Worm (Caenorhabditis elegans): ENCODE data around the gene F23F1.6.

ce11 chrII:73329-73728, 36.2 kb upstream of the F23F1.6 start:
- TF ChIP-seq pag-3 (tag; optimal IDR thresholded peaks at IDR 0.05; ENCODE audit: borderline replicate concordance, insufficient read depth) (no peak), skn-1 (tag; optimal IDR thresholded peaks at IDR 0.05) (no peak), lin-35 (GFP tag; optimal IDR thresholded peaks at IDR 0.05) (no peak), zag-1 (tag; optimal IDR thresholded peaks at IDR 0.05) (no peak), fos-1 (tag; optimal IDR thresholded peaks at IDR 0.05) (no peak), blmp-1 (tag; optimal IDR thresholded peaks at IDR 0.05) (no peak), efl-1 (optimal IDR thresholded peaks at IDR 0.05) (no peak), efl-1 (GFP tag; optimal IDR thresholded peaks at IDR 0.05 in 1 of 2) (no peak), nhr-71 (tag; optimal IDR thresholded peaks at IDR 0.05) (no peak), tlp-1 (tag; optimal IDR thresholded peaks at IDR 0.05) (no peak)
